Fruit fly (Drosophila melanogaster) whole organism, pupa: Measurements from ENCODE around the gene CG43052.

Experiments
- CG12605 ChIP-seq: fragments of 200-800 bp; sonication (Bioruptor generic); IDR thresholded peaks from 2 replicates; pipeline ENCODE4 v1.3.6; 2022; ENCODE audit warnings: missing biosample characterization, missing genetic modification characterization
- CG13204 ChIP-seq: fragments of 200-800 bp; sonication (Bioruptor generic); optimal IDR thresholded peaks from 2 replicates; lab custom pipeline; 2018; ENCODE audit warnings: missing biosample characterization, mild to moderate bottlenecking, missing genetic modification characterization, moderate library complexity
- CG34367 ChIP-seq: fragments of 200-800 bp; sonication (Bioruptor generic); optimal IDR thresholded peaks from 2 replicates; lab custom pipeline; 2018; ENCODE audit warnings: missing biosample characterization, mild to moderate bottlenecking, missing genetic modification characterization
- CG4496 ChIP-seq: fragments of 200-800 bp; sonication (Bioruptor generic); IDR thresholded peaks from 3 replicates; pipeline ENCODE4 v1.3.6; 2022; ENCODE audit warnings: missing biosample characterization, missing genetic modification characterization
- CG8159 ChIP-seq: fragments of 200-800 bp; sonication (Bioruptor generic); optimal IDR thresholded peaks from 3 replicates; lab custom pipeline; 2018; ENCODE audit warnings: missing biosample characterization, mild to moderate bottlenecking, missing genetic modification characterization, moderate library complexity
- Snoo ChIP-seq: fragments of 200-800 bp; sonication (Bioruptor generic); optimal IDR thresholded peaks from 3 replicates; lab custom pipeline; 2017; ENCODE audit warnings: missing biosample characterization, mild to moderate bottlenecking, missing genetic modification characterization, inconsistent platforms
- rn ChIP-seq: fragments of 200-800 bp; sonication (Bioruptor generic); IDR thresholded peaks from 2 replicates; pipeline ENCODE4 v1.3.6; 2022; ENCODE audit warnings: missing biosample characterization, missing genetic modification characterization

DNA sequence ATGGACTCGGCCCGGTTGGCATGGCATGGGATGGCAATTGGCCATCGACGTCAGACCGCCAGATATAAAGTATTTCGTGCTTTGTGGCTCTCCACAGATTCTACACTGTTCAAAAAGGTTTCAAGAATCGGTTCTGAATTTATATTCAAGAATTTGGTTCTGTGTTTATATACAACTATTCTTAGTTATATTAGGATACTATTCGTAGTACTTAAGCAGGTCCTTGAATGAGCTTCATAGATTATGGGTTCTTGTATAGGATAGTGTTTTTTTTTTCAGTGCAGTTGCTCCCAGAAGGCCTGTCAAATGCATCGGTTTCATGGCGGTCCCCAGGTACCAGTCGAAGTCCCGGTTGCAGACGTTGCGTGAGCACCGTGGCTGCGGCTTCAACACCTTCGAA lies 34.6 kb downstream of the CG43052 start:
- TF ChIP-seq rn (GFP tag; lab: Robert Waterston, UW) (peak; percentile 64), CG8159 (tag; lab: Kevin White, UChicago) (peak; percentile 94), CG13204 (GFP tag; lab: Kevin White, UChicago) (peak; percentile 87), Snoo (tag; lab: Kevin White, UChicago) (peak; percentile 92), CG4496 (peak; percentile 88), CG12605 (GFP tag; lab: Robert Waterston, UW) (peak; percentile 85), CG34367 (tag; lab: Kevin White, UChicago) (peak; percentile 91)
